Worm (Caenorhabditis elegans): Measurements from ENCODE around the gene ced-7.
A peak's percentile ranks its signal among the peaks of the same experiment; 100 is the strongest.

The ced-7 gene

DNA sequence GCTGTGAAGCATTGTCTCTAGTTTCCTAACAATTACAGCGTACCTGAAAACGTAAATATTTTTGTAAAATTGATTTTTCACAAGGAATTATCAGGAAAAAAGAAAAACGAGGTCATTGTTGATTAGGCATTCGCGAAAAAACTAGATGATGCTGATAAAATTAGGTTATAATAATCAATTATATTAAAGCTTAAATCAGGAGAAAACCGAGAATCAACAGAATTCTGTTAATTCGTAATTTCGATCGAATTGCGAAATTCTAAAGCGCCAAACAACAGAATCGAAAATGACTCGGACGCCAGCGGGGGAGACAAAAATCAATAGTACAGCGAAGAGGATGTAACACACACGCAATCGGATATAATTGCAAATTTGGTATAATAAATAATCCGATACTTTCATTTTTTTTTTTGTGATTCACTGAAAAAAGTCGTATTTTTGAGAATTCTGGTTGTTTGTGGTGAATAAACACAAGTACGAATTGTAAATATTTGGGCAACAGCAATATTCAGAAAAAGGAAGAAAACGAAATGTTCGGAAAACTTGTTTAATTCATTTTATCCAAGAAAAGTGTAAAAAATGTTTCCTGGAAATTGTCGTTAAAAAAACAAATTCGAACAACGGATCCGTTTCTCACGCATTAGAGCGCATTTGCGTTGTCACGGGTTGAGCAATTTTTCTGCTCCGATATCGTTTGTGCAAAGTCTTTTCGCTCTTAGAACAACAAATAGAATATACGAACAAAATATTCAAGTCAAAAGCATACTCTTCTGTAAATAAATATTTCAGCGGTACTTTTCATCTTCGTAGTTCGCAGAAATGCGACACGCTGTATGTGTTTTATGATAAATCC lies at the start of gene ced-7:
Gene ced-7 (minus strand): TSS at position 51 of the 853 bp plus-strand sequence.
- no peak for TF ChIP-seq zag-1 (tag; optimal IDR thresholded peaks at IDR 0.05)
- no peak for TF ChIP-seq fkh-10 (GFP tag; optimal IDR thresholded peaks at IDR 0.05)
- TF ChIP-seq pha-4 (tag; optimal IDR thresholded peaks at IDR 0.05): peak; percentile 19
- no peak for TF ChIP-seq eor-1 (tag; optimal IDR thresholded peaks at IDR 0.05)
- no peak for TF ChIP-seq aly-2 (tag; optimal IDR thresholded peaks at IDR 0.05)
- TF ChIP-seq nhr-28 (tag; optimal IDR thresholded peaks at IDR 0.05): no peak
- TF ChIP-seq lin-39 (tag; optimal IDR thresholded peaks at IDR 0.05): peak; percentile 22
- no peak for TF ChIP-seq mdl-1 (tag; optimal IDR thresholded peaks at IDR 0.05)
- no peak for TF ChIP-seq ceh-9 (tag; optimal IDR thresholded peaks at IDR 0.05)
- no peak for TF ChIP-seq unc-39 (tag; optimal IDR thresholded peaks at IDR 0.05)
- no peak for TF ChIP-seq daf-12 (tag; optimal IDR thresholded peaks at IDR 0.05)
- TF ChIP-seq ZK546.5 (tag; optimal IDR thresholded peaks at IDR 0.05): no peak
- TF ChIP-seq ceh-28 (tag; optimal IDR thresholded peaks at IDR 0.05): peak; percentile 12
- peak; percentile 46 for TF ChIP-seq nfya-1 (tag; optimal IDR thresholded peaks at IDR 0.05; ENCODE audit: insufficient read depth)
- no peak for TF ChIP-seq elt-3 (tag; optimal IDR thresholded peaks at IDR 0.05)
- TF ChIP-seq nhr-76 (tag; optimal IDR thresholded peaks at IDR 0.05): no peak
- TF ChIP-seq nhr-43 (tag; optimal IDR thresholded peaks at IDR 0.05; ENCODE audit: poor library complexity, severe bottlenecking): no peak
- TF ChIP-seq jun-1 (tag; optimal IDR thresholded peaks at IDR 0.05): no peak
- no peak for TF ChIP-seq skn-1 (tag; optimal IDR thresholded peaks at IDR 0.05)
- TF ChIP-seq hmg-11 (tag; optimal IDR thresholded peaks at IDR 0.05): no peak
- no peak for TF ChIP-seq ama-1 (optimal IDR thresholded peaks at IDR 0.05)
- TF ChIP-seq lsy-12 (tag; optimal IDR thresholded peaks at IDR 0.05): no peak
- no peak for TF ChIP-seq ceh-16 (tag; optimal IDR thresholded peaks at IDR 0.05)
- no peak for TF ChIP-seq fos-1 (tag; optimal IDR thresholded peaks at IDR 0.05)
- no peak for TF ChIP-seq elt-1 (tag; optimal IDR thresholded peaks at IDR 0.05)
- TF ChIP-seq egl-27 (tag; optimal IDR thresholded peaks at IDR 0.05): no peak
- no peak for TF ChIP-seq sea-2 (GFP tag; optimal IDR thresholded peaks at IDR 0.05)
- no peak for TF ChIP-seq nhr-11 (tag; optimal IDR thresholded peaks at IDR 0.05)
- TF ChIP-seq pqm-1 (tag; optimal IDR thresholded peaks at IDR 0.05): no peak
- TF ChIP-seq snpc-4 (tag; optimal IDR thresholded peaks at IDR 0.05): peak; percentile 27
- TF ChIP-seq ceh-82 (tag; optimal IDR thresholded peaks at IDR 0.05): no peak
- TF ChIP-seq nhr-12 (tag; optimal IDR thresholded peaks at IDR 0.05): no peak
- no peak for TF ChIP-seq tbx-2 (tag; optimal IDR thresholded peaks at IDR 0.05)
- TF ChIP-seq R02D3.7 (tag; optimal IDR thresholded peaks at IDR 0.05): no peak
- peak; percentile 67 for TF ChIP-seq lin-15B (tag; optimal IDR thresholded peaks at IDR 0.05)

DNA sequence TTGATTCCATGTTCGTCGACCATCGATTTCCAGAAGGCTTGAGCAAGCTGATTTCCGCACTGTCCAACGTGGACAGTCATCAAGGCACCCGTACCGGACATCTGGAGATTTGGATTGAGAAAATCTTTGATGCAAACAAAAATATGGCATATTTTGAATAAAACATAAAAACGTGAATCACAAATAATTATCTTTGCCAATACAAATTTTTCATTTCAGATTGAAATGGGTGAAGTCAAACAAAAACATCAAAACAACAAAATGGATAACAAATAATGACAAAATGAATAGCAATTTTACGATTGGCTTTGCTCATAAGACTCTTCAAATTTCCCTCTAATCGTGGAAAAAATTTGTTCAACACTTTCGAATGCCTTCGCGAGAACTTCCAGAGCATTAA lies 49.2 kb upstream of the ced-7 start, which contains the start of gene tbg-1:
Gene tbg-1 (minus strand): TSS at position 101 of the 400 bp plus-strand sequence.
- TF ChIP-seq nfya-1 (tag; optimal IDR thresholded peaks at IDR 0.05; ENCODE audit: insufficient read depth) (no peak), lsy-12 (tag; optimal IDR thresholded peaks at IDR 0.05) (no peak), daf-12 (tag; optimal IDR thresholded peaks at IDR 0.05) (no peak), ZK546.5 (tag; optimal IDR thresholded peaks at IDR 0.05) (no peak), nhr-237 (tag; optimal IDR thresholded peaks at IDR 0.05) (no peak), tbx-2 (tag; optimal IDR thresholded peaks at IDR 0.05) (no peak), ceh-82 (tag; optimal IDR thresholded peaks at IDR 0.05) (no peak), nhr-76 (tag; optimal IDR thresholded peaks at IDR 0.05) (no peak), mdl-1 (tag; optimal IDR thresholded peaks at IDR 0.05) (no peak), nhr-77 (tag; optimal IDR thresholded peaks at IDR 0.05) (no peak), pha-4 (tag; optimal IDR thresholded peaks at IDR 0.05) (no peak), nhr-43 (tag; optimal IDR thresholded peaks at IDR 0.05; ENCODE audit: poor library complexity, severe bottlenecking) (no peak), nhr-28 (tag; optimal IDR thresholded peaks at IDR 0.05) (no peak), skn-1 (tag; optimal IDR thresholded peaks at IDR 0.05) (no peak), unc-62 (GFP tag; optimal IDR thresholded peaks at IDR 0.05) (no peak), eor-1 (tag; optimal IDR thresholded peaks at IDR 0.05) (no peak), nhr-23 (tag; optimal IDR thresholded peaks at IDR 0.05) (no peak), nhr-67 (tag; optimal IDR thresholded peaks at IDR 0.05) (no peak)

Measured in whole organism, L3 larva.